Fruit fly (Drosophila melanogaster): ENCODE measurements around the gene hmw.

dm6 chr3R:18328842-18329241, 33.0 kb upstream of the hmw start, which contains the start of gene naz:
- no peak for TF ChIP-seq psq (GFP tag; optimal IDR thresholded peaks at IDR 0.05)
- TF ChIP-seq fru (GFP tag; optimal IDR thresholded peaks at IDR 0.05), result no peak
- no peak for TF ChIP-seq CG32264 (GFP tag; optimal IDR thresholded peaks at IDR 0.05)
- TF ChIP-seq N (GFP tag; optimal IDR thresholded peaks at IDR 0.05), result no peak
- no peak for TF ChIP-seq usp (GFP tag; optimal IDR thresholded peaks at IDR 0.05)
- TF ChIP-seq HLH106 (tag; optimal IDR thresholded peaks at IDR 0.05), result no peak
- TF ChIP-seq Hr83 (GFP tag; optimal IDR thresholded peaks at IDR 0.05; ENCODE audit: poor library complexity, severe bottlenecking), result no peak
- no peak for TF ChIP-seq OdsH (GFP tag; optimal IDR thresholded peaks at IDR 0.05)

All from whole organism, wandering third instar larva.